Fruit fly (Drosophila melanogaster): ENCODE data around the gene Cdc16.

The Cdc16 gene

dm6 chr3R:23284256-23284655, 3.3 kb downstream of the Cdc16 start:
- TF ChIP-seq CG34406 (GFP tag; optimal IDR thresholded peaks at IDR 0.05): no peak
- TF ChIP-seq CG7368 (GFP tag; optimal IDR thresholded peaks at IDR 0.05): no peak
- TF ChIP-seq Gug (GFP tag; IDR thresholded peaks at IDR 0.05): no peak
- TF ChIP-seq CG16779 (tag; optimal IDR thresholded peaks at IDR 0.05): no peak
- TF ChIP-seq Blimp-1 (GFP tag; optimal IDR thresholded peaks at IDR 0.05): no peak
- no peak for TF ChIP-seq svp (GFP tag)
- TF ChIP-seq achi (GFP tag; optimal IDR thresholded peaks at IDR 0.05): no peak
- TF ChIP-seq fkh (GFP tag; optimal IDR thresholded peaks at IDR 0.05): peak; percentile 91

- TF ChIP-seq CG15336 (GFP tag; IDR thresholded peaks at IDR 0.05): no peak
- TF ChIP-seq topi (GFP tag; optimal IDR thresholded peaks at IDR 0.05): no peak
- TF ChIP-seq eg (GFP tag; IDR thresholded peaks at IDR 0.05): no peak
- no peak for TF ChIP-seq pdm3 (GFP tag; optimal IDR thresholded peaks at IDR 0.05)
- no peak for TF ChIP-seq esn (GFP tag; optimal IDR thresholded peaks at IDR 0.05)
- TF ChIP-seq achi (GFP tag; optimal IDR thresholded peaks at IDR 0.05): no peak
- no peak for TF ChIP-seq CG8632 (GFP tag; optimal IDR thresholded peaks at IDR 0.05)
- no peak for TF ChIP-seq CG6276 (GFP tag; optimal IDR thresholded peaks at IDR 0.05)
- no peak for TF ChIP-seq CG31627 (GFP tag; optimal IDR thresholded peaks at IDR 0.05)
- TF ChIP-seq ss (GFP tag; optimal IDR thresholded peaks at IDR 0.05): no peak
Measured at dm6 chr3R:23287951-23288350, 7.0 kb downstream of the Cdc16 start, which contains the start of gene wam. wam (minus strand) TSS chr3R:23288051.

DNA sequence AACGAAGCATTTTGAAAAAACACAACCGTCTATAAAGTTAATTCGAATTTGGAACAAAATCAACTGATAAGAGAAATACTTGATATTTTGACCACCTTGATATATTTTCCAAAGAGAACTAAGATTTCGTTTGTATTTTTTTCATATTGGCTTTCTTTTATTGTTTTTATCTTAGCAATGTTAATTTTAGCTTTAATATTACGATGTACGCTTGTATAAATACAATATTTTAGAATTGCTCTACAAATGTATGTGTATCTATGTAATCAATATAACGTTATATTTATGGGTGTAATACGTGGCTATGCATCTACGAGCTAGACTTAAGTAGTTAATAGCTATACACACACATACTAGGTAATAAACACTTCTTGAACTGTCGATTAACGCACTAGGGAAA, 9.1 kb downstream of the Cdc16 start, which contains the start of gene bb8:
TSS of gene bb8 (minus strand) at position 101 of the 400 bp plus-strand sequence.
- no peak for TF ChIP-seq CG8632 (GFP tag; optimal IDR thresholded peaks at IDR 0.05)
- no peak for TF ChIP-seq dsx (GFP tag; optimal IDR thresholded peaks at IDR 0.05; ENCODE audit: poor library complexity, severe bottlenecking)
- TF ChIP-seq CG31627 (GFP tag; optimal IDR thresholded peaks at IDR 0.05): no peak
- TF ChIP-seq CG10669 (GFP tag; optimal IDR thresholded peaks at IDR 0.05): no peak
- TF ChIP-seq CG11762 (GFP tag; optimal IDR thresholded peaks at IDR 0.05; ENCODE audit: insufficient read depth): no peak
- no peak for TF ChIP-seq achi (GFP tag; optimal IDR thresholded peaks at IDR 0.05)
- no peak for TF ChIP-seq Eip78C (GFP tag)
- TF ChIP-seq CG3919 (GFP tag; optimal IDR thresholded peaks at IDR 0.05): no peak
- no peak for TF ChIP-seq CG16779 (tag; optimal IDR thresholded peaks at IDR 0.05)
- no peak for TF ChIP-seq Lpt (GFP tag; optimal IDR thresholded peaks at IDR 0.05)
- TF ChIP-seq esn (GFP tag; optimal IDR thresholded peaks at IDR 0.05): no peak
- no peak for TF ChIP-seq Ets21C (GFP tag; optimal IDR thresholded peaks at IDR 0.05)

DNA sequence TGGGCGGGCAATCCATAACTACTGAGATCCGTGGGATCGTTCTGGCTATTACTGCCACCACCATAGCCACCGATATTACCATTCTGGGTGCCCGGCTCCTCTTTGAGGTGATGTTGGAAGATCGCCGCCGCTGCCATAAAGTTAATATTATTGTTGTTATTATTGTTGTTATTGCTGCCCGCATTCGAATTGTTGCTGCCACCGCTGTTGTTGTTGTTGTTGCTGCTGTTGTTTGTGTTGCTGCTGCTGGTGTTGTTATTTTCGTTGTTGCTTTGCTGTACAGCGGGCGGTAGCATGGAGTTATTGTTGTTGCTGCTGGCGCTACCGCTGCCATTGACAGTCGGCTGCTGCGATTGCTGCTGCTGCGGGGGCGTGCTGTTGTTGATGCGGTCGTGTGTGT, 11.3 kb downstream of the Cdc16 start:
- TF ChIP-seq cyc (GFP tag; optimal IDR thresholded peaks at IDR 0.05) (no peak), CG6854 (GFP tag; optimal IDR thresholded peaks at IDR 0.05) (no peak), spab (GFP tag; optimal IDR thresholded peaks at IDR 0.05) (no peak), OdsH (GFP tag; optimal IDR thresholded peaks at IDR 0.05) (no peak), CG32006 (GFP tag; optimal IDR thresholded peaks at IDR 0.05) (no peak), CG6792 (GFP tag; optimal IDR thresholded peaks at IDR 0.05) (no peak), fd85E (GFP tag; optimal IDR thresholded peaks at IDR 0.05) (no peak), Met (GFP tag; optimal IDR thresholded peaks at IDR 0.05) (no peak), dac (GFP tag; optimal IDR thresholded peaks at IDR 0.05) (no peak), Ets21C (GFP tag; optimal IDR thresholded peaks at IDR 0.05) (no peak), topi (GFP tag; optimal IDR thresholded peaks at IDR 0.05) (no peak), CG34406 (GFP tag; optimal IDR thresholded peaks at IDR 0.05) (no peak), Sox102F (GFP tag; optimal IDR thresholded peaks at IDR 0.05) (no peak)

Measured in whole organism, prepupa.